Fruit fly (Drosophila melanogaster) whole organism, prepupa: Measurements from ENCODE around the gene JMJD7.

Experiments
- Blimp-1 ChIP-seq: fragments of 200-800 bp; sonication (Bioruptor generic); optimal IDR thresholded peaks from 3 replicates; lab custom pipeline; 2017; ENCODE audit warnings: missing biosample characterization, missing genetic modification characterization, mild to moderate bottlenecking, moderate library complexity, missing genetic modification reagents
- CG10631 ChIP-seq: fragments of 200-800 bp; sonication (Bioruptor generic); optimal IDR thresholded peaks from 2 replicates; lab custom pipeline; 2016; ENCODE audit warnings: missing biosample characterization, missing genetic modification characterization
- CG10669 ChIP-seq: fragments of 200-800 bp; sonication (Bioruptor generic); optimal IDR thresholded peaks from 3 replicates; lab custom pipeline; 2018; ENCODE audit warnings: missing biosample characterization, mild to moderate bottlenecking, missing genetic modification characterization, moderate library complexity
- CG11762 ChIP-seq: fragments of 200-800 bp; sonication (Bioruptor generic); optimal IDR thresholded peaks from 3 replicates; lab custom pipeline; 2016; ENCODE audit warnings: missing biosample characterization, missing genetic modification characterization; ENCODE audit not compliant: insufficient read depth
- CG15336 ChIP-seq: fragments of 200-800 bp; sonication (Bioruptor generic); IDR thresholded peaks from 2 replicates; pipeline ENCODE4 v1.3.6; 2022; ENCODE audit warnings: missing biosample characterization, missing genetic modification characterization
- CG1621 ChIP-seq: fragments of 200-800 bp; sonication (Bioruptor generic); optimal IDR thresholded peaks from 3 replicates; lab custom pipeline; 2018; ENCODE audit warnings: missing biosample characterization, mild to moderate bottlenecking, missing genetic modification characterization
- CG16779 ChIP-seq: fragments of 200-800 bp; sonication (Bioruptor generic); optimal IDR thresholded peaks from 3 replicates; lab custom pipeline; 2017; ENCODE audit warnings: missing biosample characterization, mild to moderate bottlenecking, missing genetic modification characterization
- CG3032 ChIP-seq: fragments of 200-800 bp; optimal IDR thresholded peaks from 2 replicates; lab custom pipeline; 2019; ENCODE audit warnings: missing biosample characterization, mild to moderate bottlenecking, missing genetic modification characterization, moderate library complexity
- CG31627 ChIP-seq: fragments of 200-800 bp; sonication (Bioruptor generic); optimal IDR thresholded peaks from 3 replicates; lab custom pipeline; 2016; ENCODE audit warnings: missing biosample characterization, missing genetic modification characterization
- CG32006 ChIP-seq: fragments of 200-800 bp; sonication (Bioruptor generic); optimal IDR thresholded peaks from 3 replicates; lab custom pipeline; 2017; ENCODE audit warnings: missing biosample characterization, mild to moderate bottlenecking, missing genetic modification characterization
- CG3919 ChIP-seq: fragments of 200-800 bp; sonication (Bioruptor generic); optimal IDR thresholded peaks from 3 replicates; lab custom pipeline; 2016; ENCODE audit warnings: missing biosample characterization, missing genetic modification characterization
- CG4318 ChIP-seq: fragments of 200-800 bp; sonication (Bioruptor generic); optimal IDR thresholded peaks from 3 replicates; lab custom pipeline; 2017; ENCODE audit warnings: missing biosample characterization, mild to moderate bottlenecking, missing genetic modification characterization
- CG6163 ChIP-seq: fragments of 200-800 bp; sonication (Bioruptor generic); IDR thresholded peaks from 3 replicates; pipeline ENCODE4 v1.3.6; 2022; ENCODE audit warnings: missing biosample characterization, missing genetic modification characterization
- CG6792 ChIP-seq: fragments of 200-800 bp; sonication (Bioruptor generic); optimal IDR thresholded peaks from 3 replicates; lab custom pipeline; 2016; ENCODE audit warnings: missing biosample characterization, missing genetic modification characterization
- CG6854 ChIP-seq: fragments of 200-800 bp; sonication (Bioruptor generic); optimal IDR thresholded peaks from 2 replicates; lab custom pipeline; 2017; ENCODE audit warnings: missing biosample characterization, mild to moderate bottlenecking, missing genetic modification characterization
- CG7368 ChIP-seq: fragments of 200-800 bp; sonication (Bioruptor generic); optimal IDR thresholded peaks from 3 replicates; lab custom pipeline; 2016; ENCODE audit warnings: missing biosample characterization, missing genetic modification characterization
- CG8119 ChIP-seq: fragments of 200-800 bp; sonication (Bioruptor generic); IDR thresholded peaks from 3 replicates; pipeline ENCODE4 v1.3.6; 2022; ENCODE audit warnings: missing biosample characterization, missing genetic modification characterization
- CG8319 ChIP-seq: fragments of 200-800 bp; sonication (Bioruptor generic); optimal IDR thresholded peaks from 3 replicates; lab custom pipeline; 2016; ENCODE audit warnings: missing biosample characterization, missing genetic modification characterization
- CG8632 ChIP-seq: fragments of 200-800 bp; sonication (Bioruptor generic); optimal IDR thresholded peaks from 3 replicates; lab custom pipeline; 2016; ENCODE audit warnings: missing biosample characterization, missing genetic modification characterization
- CG9139 ChIP-seq: fragments of 200-800 bp; sonication (Bioruptor generic); optimal IDR thresholded peaks from 3 replicates; lab custom pipeline; 2017; ENCODE audit warnings: missing biosample characterization, mild to moderate bottlenecking, missing genetic modification characterization
- Eip78C ChIP-seq: fragments of 200-800 bp; sonication (Bioruptor generic); peaks from one replicate; lab custom pipeline; 2016; ENCODE audit warnings: missing biosample characterization, missing genetic modification characterization
- Gug ChIP-seq: fragments of 200-800 bp; sonication (Bioruptor generic); IDR thresholded peaks from 2 replicates; pipeline ENCODE4 v1.3.6; 2022; ENCODE audit warnings: missing biosample characterization, missing genetic modification characterization
- Hr38 ChIP-seq: sonication (Bioruptor generic); optimal IDR thresholded peaks from 2 replicates; lab custom pipeline; 2016; ENCODE audit warnings: missing biosample characterization, missing genetic modification characterization
- Hr39 ChIP-seq: fragments of 200-800 bp; sonication (Bioruptor generic); optimal IDR thresholded peaks from 2 replicates; lab custom pipeline; 2016; ENCODE audit warnings: missing biosample characterization, missing genetic modification characterization
- Hr4 ChIP-seq: fragments of 200-800 bp; sonication (Bioruptor generic); optimal IDR thresholded peaks from 3 replicates; lab custom pipeline; 2016; ENCODE audit warnings: missing biosample characterization, missing genetic modification characterization
- Lpt ChIP-seq: fragments of 200-800 bp; sonication (Bioruptor generic); optimal IDR thresholded peaks from 3 replicates; lab custom pipeline; 2016; ENCODE audit warnings: missing biosample characterization, missing genetic modification characterization
- Met ChIP-seq: fragments of 200-800 bp; sonication (Bioruptor generic); optimal IDR thresholded peaks from 3 replicates; lab custom pipeline; 2016; ENCODE audit warnings: missing biosample characterization, missing genetic modification characterization
- OdsH ChIP-seq: fragments of 200-800 bp; sonication (Bioruptor generic); optimal IDR thresholded peaks from 3 replicates; lab custom pipeline; 2016; ENCODE audit warnings: missing biosample characterization, missing genetic modification characterization
- Smox ChIP-seq: fragments of 200-800 bp; sonication (Bioruptor generic); optimal IDR thresholded peaks from 3 replicates; lab custom pipeline; 2016; ENCODE audit warnings: missing biosample characterization, missing genetic modification characterization
- Sox102F ChIP-seq: fragments of 200-800 bp; sonication (Bioruptor generic); optimal IDR thresholded peaks from 2 replicates; lab custom pipeline; 2016; ENCODE audit warnings: missing biosample characterization, mild to moderate bottlenecking, missing genetic modification characterization
- Sox14 ChIP-seq: fragments of 200-800 bp; sonication (Bioruptor generic); optimal IDR thresholded peaks from 3 replicates; lab custom pipeline; 2016; ENCODE audit warnings: missing biosample characterization, missing genetic modification characterization
- achi ChIP-seq: fragments of 200-800 bp; sonication (Bioruptor generic); optimal IDR thresholded peaks from 3 replicates; lab custom pipeline; 2016; ENCODE audit warnings: missing biosample characterization, missing genetic modification characterization
- acj6 ChIP-seq: fragments of 200-800 bp; sonication (Bioruptor generic); optimal IDR thresholded peaks from 3 replicates; lab custom pipeline; 2016; ENCODE audit warnings: missing biosample characterization, missing genetic modification characterization
- cyc ChIP-seq: fragments of 200-800 bp; sonication (Bioruptor generic); optimal IDR thresholded peaks from 3 replicates; lab custom pipeline; 2016; ENCODE audit warnings: missing biosample characterization, missing genetic modification characterization
- dac ChIP-seq: fragments of 200-800 bp; sonication (Bioruptor generic); optimal IDR thresholded peaks from 2 replicates; lab custom pipeline; 2017; ENCODE audit warnings: missing biosample characterization, mild to moderate bottlenecking, missing genetic modification characterization
- dsx ChIP-seq: fragments of 200-800 bp; optimal IDR thresholded peaks from 3 replicates; lab custom pipeline; 2019; ENCODE audit warnings: missing biosample characterization, mild to moderate bottlenecking, missing genetic modification characterization, moderate library complexity; ENCODE audit not compliant: poor library complexity, severe bottlenecking
- eg ChIP-seq: fragments of 200-800 bp; sonication (Bioruptor generic); IDR thresholded peaks from 3 replicates; pipeline ENCODE4 v1.3.6; 2022; ENCODE audit warnings: missing biosample characterization, missing genetic modification characterization
- esn ChIP-seq: fragments of 200-800 bp; sonication (Bioruptor generic); optimal IDR thresholded peaks from 2 replicates; lab custom pipeline; 2016; ENCODE audit warnings: missing biosample characterization, mild to moderate bottlenecking, missing genetic modification characterization, moderate library complexity
- fd59A ChIP-seq: fragments of 200-800 bp; sonication (Bioruptor generic); optimal IDR thresholded peaks from 2 replicates; lab custom pipeline; 2017; ENCODE audit warnings: missing biosample characterization, mild to moderate bottlenecking, missing genetic modification characterization, missing genetic modification reagents
- fkh ChIP-seq: fragments of 200-800 bp; sonication (Bioruptor generic); optimal IDR thresholded peaks from 3 replicates; lab custom pipeline; 2017; ENCODE audit warnings: missing biosample characterization, mild to moderate bottlenecking, missing genetic modification characterization, moderate library complexity
- lz ChIP-seq: fragments of 200-800 bp; sonication (Bioruptor generic); optimal IDR thresholded peaks from 3 replicates; lab custom pipeline; 2016; ENCODE audit warnings: missing biosample characterization, missing genetic modification characterization
- pdm3 ChIP-seq: fragments of 200-800 bp; sonication (Bioruptor generic); optimal IDR thresholded peaks from 3 replicates; lab custom pipeline; 2016; ENCODE audit warnings: missing biosample characterization, missing genetic modification characterization
- salr ChIP-seq, 2 experiments: fragments of 200-800 bp; sonication (Bioruptor generic); optimal IDR thresholded peaks; 3 replicates each; lab custom pipeline; 2016 to 2018; ENCODE audit warnings: missing biosample characterization in 2 of 2, missing genetic modification characterization in 2 of 2, mild to moderate bottlenecking in 1 of 2
- ss ChIP-seq, 2 experiments: fragments of 200-800 bp; sonication (Bioruptor generic); optimal IDR thresholded peaks; 2 replicates in 1 of 2; 3 replicates in 1 of 2; lab custom pipeline; 2017 to 2018; ENCODE audit warnings: mild to moderate bottlenecking in 2 of 2, missing biosample characterization in 2 of 2, missing genetic modification characterization in 2 of 2, moderate library complexity in 1 of 2
- svp ChIP-seq: fragments of 200-800 bp; sonication (Bioruptor generic); peaks from one replicate; lab custom pipeline; 2016; ENCODE audit warnings: missing biosample characterization, missing genetic modification characterization
- topi ChIP-seq: fragments of 200-800 bp; sonication (Bioruptor generic); optimal IDR thresholded peaks from 3 replicates; lab custom pipeline; 2016; ENCODE audit warnings: missing biosample characterization, missing genetic modification characterization
- vri ChIP-seq: fragments of 200-800 bp; sonication (Bioruptor generic); optimal IDR thresholded peaks from 3 replicates; lab custom pipeline; 2016; ENCODE audit warnings: missing biosample characterization, mild to moderate bottlenecking, missing genetic modification characterization

The JMJD7 gene

DNA sequence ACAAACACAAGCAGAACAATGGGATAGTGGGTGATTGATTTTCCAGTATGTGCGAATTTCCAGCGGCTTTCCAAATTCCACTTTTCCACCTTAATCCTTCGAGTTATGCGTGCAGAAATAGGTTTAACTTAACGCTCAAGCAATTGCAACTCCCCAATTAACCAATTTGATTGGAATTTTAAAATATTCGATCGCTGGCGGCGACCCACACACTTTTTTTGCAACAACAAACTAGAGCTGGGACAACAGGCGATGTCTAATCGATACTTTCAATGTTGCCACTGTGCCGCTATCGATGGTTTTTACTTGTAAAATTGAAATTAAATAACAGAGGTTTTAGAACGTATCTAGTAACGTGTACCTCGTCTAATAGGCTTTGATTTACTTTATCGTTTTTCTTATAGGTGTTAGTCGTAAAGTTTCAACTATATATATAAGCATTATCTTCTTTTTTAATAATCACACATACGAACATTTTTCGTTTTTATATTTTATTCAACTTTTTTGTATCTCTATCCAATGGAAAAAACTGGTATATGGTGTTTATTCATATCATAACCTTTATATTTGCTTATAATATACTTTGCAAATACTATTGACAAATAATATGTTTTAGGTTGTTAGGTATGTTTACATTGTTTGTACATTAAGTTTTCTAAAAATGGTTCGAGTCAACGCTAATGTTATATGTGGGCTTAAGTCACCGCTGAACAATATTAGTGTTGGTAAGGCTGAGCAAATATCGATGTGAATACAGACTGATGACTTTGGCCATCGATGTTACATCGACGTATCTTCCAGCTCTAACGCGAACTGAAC is 36.2 kb upstream of the JMJD7 start, which contains the start of the genes Abp1 and Tgi:
Abp1 (minus strand) TSS at position 240 of the 819 bp plus-strand sequence.
Tgi (plus strand) TSS at position 757 of the 819 bp plus-strand sequence.
- TF ChIP-seq CG31627 (GFP tag; lab: Kevin White, UChicago): peak; percentile 4
- TF ChIP-seq CG10631: no peak
- TF ChIP-seq lz (GFP tag; lab: Kevin White, UChicago): peak; percentile 3
- TF ChIP-seq Met (GFP tag; lab: Kevin White, UChicago): no peak
- no peak for TF ChIP-seq Gug
- TF ChIP-seq CG6163: no peak
- no peak for TF ChIP-seq fd59A (GFP tag; lab: Kevin White, UChicago)
- no peak for TF ChIP-seq CG16779 (tag; lab: Kevin White, UChicago)
- no peak for TF ChIP-seq CG8319 (GFP tag; lab: Kevin White, UChicago)
- no peak for TF ChIP-seq CG3919 (GFP tag; lab: Kevin White, UChicago)
- TF ChIP-seq Lpt (GFP tag; lab: Kevin White, UChicago): no peak
- TF ChIP-seq CG3032 (tag; lab: Kevin White, UChicago): no peak
- no peak for TF ChIP-seq OdsH (GFP tag; lab: Kevin White, UChicago)
- no peak for TF ChIP-seq Hr38 (GFP tag; lab: Kevin White, UChicago)
- TF ChIP-seq CG4318 (GFP tag; lab: Kevin White, UChicago): no peak
- TF ChIP-seq vri (GFP tag; lab: Kevin White, UChicago): no peak
- no peak for TF ChIP-seq CG15336 (GFP tag; lab: Robert Waterston, UW)
- TF ChIP-seq Sox102F (GFP tag; lab: Kevin White, UChicago): no peak
- TF ChIP-seq eg: no peak
- TF ChIP-seq dac (GFP tag; lab: Kevin White, UChicago): no peak
- TF ChIP-seq CG32006 (GFP tag; lab: Kevin White, UChicago): no peak
- peak; percentile 64 for TF ChIP-seq Eip78C
- TF ChIP-seq topi (GFP tag; lab: Kevin White, UChicago): no peak
- TF ChIP-seq salr (GFP tag; optimal IDR thresholded peaks at IDR 0.05; lab: Kevin White, UChicago): no peak
- TF ChIP-seq CG6854 (GFP tag; lab: Kevin White, UChicago): peak; percentile 34
- TF ChIP-seq CG8632 (GFP tag; lab: Kevin White, UChicago): no peak
- no peak for TF ChIP-seq CG8119 (GFP tag; lab: Robert Waterston, UW)
- no peak for TF ChIP-seq CG7368
- no peak for TF ChIP-seq ss (GFP tag; optimal IDR thresholded peaks at IDR 0.05; lab: Kevin White, UChicago)
- TF ChIP-seq Blimp-1 (GFP tag; lab: Kevin White, UChicago): no peak
- no peak for TF ChIP-seq CG9139 (GFP tag; lab: Kevin White, UChicago)
- no peak for TF ChIP-seq acj6 (GFP tag; lab: Kevin White, UChicago)
- TF ChIP-seq CG11762 (GFP tag; lab: Kevin White, UChicago): no peak
- TF ChIP-seq pdm3: no peak
- TF ChIP-seq Smox (GFP tag; lab: Kevin White, UChicago): no peak
- peak; percentile 29 for TF ChIP-seq svp (GFP tag; lab: Kevin White, UChicago)
- no peak for TF ChIP-seq dsx (GFP tag; lab: Kevin White, UChicago)
- peak; percentile 2 for TF ChIP-seq esn
- TF ChIP-seq cyc: no peak
- TF ChIP-seq CG6792 (GFP tag; lab: Kevin White, UChicago): no peak
- TF ChIP-seq Hr4 (GFP tag; lab: Kevin White, UChicago): no peak
- no peak for TF ChIP-seq achi (GFP tag; lab: Kevin White, UChicago)
- TF ChIP-seq CG10669 (GFP tag; lab: Kevin White, UChicago): no peak
- peak; percentile 4 for TF ChIP-seq Hr39 (GFP tag; lab: Kevin White, UChicago)
- peak; percentile 75 for TF ChIP-seq fkh (GFP tag; lab: Kevin White, UChicago)
- TF ChIP-seq CG1621 (tag; lab: Kevin White, UChicago): no peak
- peak; percentile 57 for TF ChIP-seq Sox14 (GFP tag; lab: Kevin White, UChicago)
